Fruit fly (Drosophila melanogaster): ENCODE data around the gene Vm26Ab.

The Vm26Ab gene

dm6 chr2L:5948775-5949526 is 7.9 kb upstream of the Vm26Ab start, which contains the start of gene CG9044:
CG9044 (plus strand) TSS chr2L:5949450.
- TF ChIP-seq h (optimal IDR thresholded peaks at IDR 0.05): no peak
- no peak for TF ChIP-seq Sin3A (optimal IDR thresholded peaks at IDR 0.05)
- no peak for TF ChIP-seq psq (optimal IDR thresholded peaks at IDR 0.05)

dm6 chr2L:5956153-5956552 is 651 bp upstream of the Vm26Ab start, which contains the start of gene CG13999:
CG13999 (minus strand) TSS chr2L:5956466.
- TF ChIP-seq ttk (optimal IDR thresholded peaks at IDR 0.05) (no peak), Sin3A (optimal IDR thresholded peaks at IDR 0.05) (no peak), insv (optimal IDR thresholded peaks at IDR 0.05) (no peak), psq (optimal IDR thresholded peaks at IDR 0.05) (no peak)

- TF ChIP-seq insv (optimal IDR thresholded peaks at IDR 0.05) (no peak), ttk (optimal IDR thresholded peaks at IDR 0.05) (no peak), Sin3A (optimal IDR thresholded peaks at IDR 0.05) (no peak), Myc (optimal IDR thresholded peaks at IDR 0.05) (no peak)
Observed at dm6 chr2L:5958581-5959177, 1.9 kb downstream of the Vm26Ab start, which contains the start of gene Vm26Ac. Vm26Ac (minus strand) TSS chr2L:5958631.

- TF ChIP-seq Myc (optimal IDR thresholded peaks at IDR 0.05) (no peak), psq (optimal IDR thresholded peaks at IDR 0.05) (no peak), Sin3A (optimal IDR thresholded peaks at IDR 0.05) (no peak), h (optimal IDR thresholded peaks at IDR 0.05) (no peak), ttk (optimal IDR thresholded peaks at IDR 0.05) (no peak), insv (optimal IDR thresholded peaks at IDR 0.05) (no peak)
Observed at dm6 chr2L:5959863-5960658, 3.3 kb downstream of the Vm26Ab start, which contains the start of gene Vm26Aa. Vm26Aa (minus strand) TSS chr2L:5960340.

dm6 chr2L:5961169-5961918 is 4.5 kb downstream of the Vm26Ab start:
- no peak for TF ChIP-seq ttk (optimal IDR thresholded peaks at IDR 0.05)
- no peak for TF ChIP-seq psq (optimal IDR thresholded peaks at IDR 0.05)
- TF ChIP-seq Myc (optimal IDR thresholded peaks at IDR 0.05): no peak
- no peak for TF ChIP-seq h (optimal IDR thresholded peaks at IDR 0.05)
- no peak for TF ChIP-seq insv (optimal IDR thresholded peaks at IDR 0.05)
- TF ChIP-seq Sin3A (optimal IDR thresholded peaks at IDR 0.05): no peak

- TF ChIP-seq h (optimal IDR thresholded peaks at IDR 0.05) (no peak), ttk (optimal IDR thresholded peaks at IDR 0.05) (no peak), Myc (optimal IDR thresholded peaks at IDR 0.05) (no peak), Sin3A (optimal IDR thresholded peaks at IDR 0.05) (no peak), insv (optimal IDR thresholded peaks at IDR 0.05) (no peak), psq (optimal IDR thresholded peaks at IDR 0.05) (no peak)
Observed at dm6 chr2L:5963251-5963650, 6.4 kb downstream of the Vm26Ab start.

dm6 chr2L:5964211-5964610 is 7.4 kb downstream of the Vm26Ab start:
- TF ChIP-seq h (optimal IDR thresholded peaks at IDR 0.05) (no peak), Myc (optimal IDR thresholded peaks at IDR 0.05) (no peak), insv (optimal IDR thresholded peaks at IDR 0.05) (no peak), psq (optimal IDR thresholded peaks at IDR 0.05) (no peak)

dm6 chr2L:5964851-5965250 is 8.0 kb downstream of the Vm26Ab start, which contains the start of gene psd:
psd (minus strand) TSS chr2L:5964951.
- TF ChIP-seq h (optimal IDR thresholded peaks at IDR 0.05): no peak
- TF ChIP-seq ttk (optimal IDR thresholded peaks at IDR 0.05): no peak
- no peak for TF ChIP-seq insv (optimal IDR thresholded peaks at IDR 0.05)
- no peak for TF ChIP-seq Sin3A (optimal IDR thresholded peaks at IDR 0.05)
- no peak for TF ChIP-seq psq (optimal IDR thresholded peaks at IDR 0.05)
- no peak for TF ChIP-seq Myc (optimal IDR thresholded peaks at IDR 0.05)

dm6 chr2L:5967702-5968616 is 11.2 kb downstream of the Vm26Ab start, which contains the start of the genes CG13992 and Ucp4C:
CG13992 (minus strand) TSS chr2L:5967752.
Ucp4C (plus strand) TSS chr2L:5968566.
- no peak for TF ChIP-seq ttk (optimal IDR thresholded peaks at IDR 0.05)
- no peak for TF ChIP-seq h (optimal IDR thresholded peaks at IDR 0.05)
- no peak for TF ChIP-seq insv (optimal IDR thresholded peaks at IDR 0.05)
- TF ChIP-seq Myc (optimal IDR thresholded peaks at IDR 0.05): no peak

dm6 chr2L:5969559-5969958 is 12.8 kb downstream of the Vm26Ab start, which contains the start of gene Ucp4B:
Ucp4B (plus strand) TSS chr2L:5969859.
- no peak for TF ChIP-seq h (optimal IDR thresholded peaks at IDR 0.05)
- TF ChIP-seq psq (optimal IDR thresholded peaks at IDR 0.05): no peak
- no peak for TF ChIP-seq Myc (optimal IDR thresholded peaks at IDR 0.05)

All from Kc167 (cell line).